Fruit fly (Drosophila melanogaster): ENCODE measurements around the gene Bet5.

Gene Bet5

DNA sequence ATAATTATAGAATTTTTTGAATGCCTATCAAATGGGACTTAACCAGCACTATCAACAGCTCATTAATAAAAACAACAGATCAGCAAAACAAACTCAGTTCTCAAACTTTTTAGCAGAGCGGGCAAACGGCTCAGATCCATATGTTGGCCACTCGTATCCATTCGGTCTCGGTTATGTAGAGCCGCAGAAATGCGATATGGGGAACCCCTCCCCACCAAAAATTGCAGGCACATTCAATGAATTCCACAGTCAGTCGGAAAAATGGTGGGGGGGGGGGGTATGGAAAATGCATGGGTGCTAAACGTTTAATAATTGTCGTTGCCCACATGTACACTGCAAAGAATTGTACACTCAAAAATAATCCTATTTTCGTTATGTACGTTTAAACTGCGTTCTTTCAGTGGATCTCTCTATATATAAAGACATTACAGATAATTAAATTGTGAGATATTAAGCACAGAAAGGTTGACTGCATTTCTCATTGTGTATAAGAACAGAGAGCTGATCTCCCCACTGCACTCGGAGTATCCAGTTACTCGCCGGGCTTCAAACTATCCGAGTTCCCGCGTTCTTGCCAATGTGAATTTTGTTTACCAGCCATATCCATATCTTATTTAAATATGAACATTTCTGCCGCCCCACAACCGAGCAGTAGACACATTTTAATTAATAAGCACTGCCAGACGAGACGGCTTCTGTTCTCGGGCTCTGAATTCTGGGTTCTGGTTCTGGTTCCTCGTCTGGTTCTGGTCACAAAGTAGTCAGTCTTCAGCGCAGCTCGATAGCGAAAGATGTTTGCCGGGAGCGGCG lies 28.5 kb upstream of the Bet5 start, which contains the start of gene CG15529:
Gene CG15529, plus strand, starts transcription at position 760 of the 810 bp plus-strand sequence.
- TF ChIP-seq brk (GFP tag; optimal IDR thresholded peaks at IDR 0.05) (no peak), ey (GFP tag; optimal IDR thresholded peaks at IDR 0.05) (peak; percentile 26), foxo (GFP tag; optimal IDR thresholded peaks at IDR 0.05) (peak in 1 of 2 experiments; percentile 1), HLH106 (tag; optimal IDR thresholded peaks at IDR 0.05) (peak; percentile 39), psq (GFP tag; optimal IDR thresholded peaks at IDR 0.05) (no peak), h (GFP tag; optimal IDR thresholded peaks at IDR 0.05) (peak; percentile 57), dsf (GFP tag; optimal IDR thresholded peaks at IDR 0.05; ENCODE audit: borderline replicate concordance) (no peak), rgr (GFP tag; optimal IDR thresholded peaks at IDR 0.05) (peak; percentile 30), Rel (GFP tag; optimal IDR thresholded peaks at IDR 0.05) (no peak), Rel (tag; optimal IDR thresholded peaks at IDR 0.05) (peak; percentile 11), sage (GFP tag; optimal IDR thresholded peaks at IDR 0.05) (no peak)

DNA sequence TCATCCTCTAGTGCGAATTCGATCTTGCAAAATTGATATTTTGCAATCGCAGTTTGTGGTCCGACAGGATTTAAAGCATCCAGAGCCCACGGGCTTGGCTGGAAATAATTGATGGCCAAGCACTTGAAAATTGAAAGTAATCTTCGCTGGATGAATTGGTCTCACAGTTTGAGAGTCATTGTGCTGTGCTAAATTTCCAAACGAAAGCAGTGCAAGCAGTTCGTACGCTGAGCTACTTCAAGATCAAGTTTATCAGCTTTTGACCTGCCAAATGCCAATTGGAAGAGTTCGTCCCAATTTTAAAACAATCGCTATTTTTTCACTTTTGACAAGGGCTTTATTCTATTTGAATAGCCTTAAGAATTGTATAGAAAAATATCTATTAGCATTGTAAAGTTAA lies 26.2 kb upstream of the Bet5 start:
- TF ChIP-seq dmrt93B (GFP tag; optimal IDR thresholded peaks at IDR 0.05) (no peak), Myc (optimal IDR thresholded peaks at IDR 0.05) (peak; percentile 34)

DNA sequence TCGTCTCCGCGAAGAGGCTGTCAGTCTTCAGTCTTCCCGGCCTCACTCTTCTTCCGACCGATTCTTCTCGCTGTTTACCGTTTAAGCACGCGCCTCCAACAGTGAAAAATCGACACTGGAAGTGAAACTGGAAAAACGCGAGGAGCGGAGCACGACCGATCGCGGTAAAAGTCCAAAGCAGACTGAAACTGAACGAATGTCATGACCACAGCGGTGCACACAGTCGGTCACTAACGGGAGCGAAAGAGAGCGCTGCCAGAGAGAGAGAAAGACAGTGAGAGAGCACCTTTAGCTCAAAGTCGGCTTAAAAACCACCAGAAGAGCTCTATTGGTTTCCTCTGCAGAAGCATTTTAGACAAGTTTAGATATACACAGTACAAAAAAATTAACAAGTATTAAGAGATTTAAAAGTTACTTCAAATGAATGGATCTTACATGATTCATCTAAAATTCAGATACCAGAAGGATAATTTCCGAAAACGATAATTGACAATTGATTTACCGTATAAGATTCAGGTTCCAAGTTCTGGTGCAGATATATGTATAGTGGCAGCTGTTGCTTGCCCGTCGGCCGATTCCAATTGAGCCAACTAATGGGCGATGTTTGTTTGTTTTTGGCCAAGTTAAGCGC lies 19.6 kb upstream of the Bet5 start, which contains the start of gene CG11498:
Gene CG11498, minus strand, starts transcription at position 162 of the 631 bp plus-strand sequence.
- TF ChIP-seq Dif (GFP tag; optimal IDR thresholded peaks at IDR 0.05; ENCODE audit: partially characterized antibody) (peak; percentile 44), dl (GFP tag; optimal IDR thresholded peaks at IDR 0.05; ENCODE audit: insufficient read depth in 1 of 2, partially characterized antibody in 2 of 2) (peak; percentile 4 to 32), fru (GFP tag; optimal IDR thresholded peaks at IDR 0.05) (peak; percentile 15), foxo (GFP tag; optimal IDR thresholded peaks at IDR 0.05) (no peak)

DNA sequence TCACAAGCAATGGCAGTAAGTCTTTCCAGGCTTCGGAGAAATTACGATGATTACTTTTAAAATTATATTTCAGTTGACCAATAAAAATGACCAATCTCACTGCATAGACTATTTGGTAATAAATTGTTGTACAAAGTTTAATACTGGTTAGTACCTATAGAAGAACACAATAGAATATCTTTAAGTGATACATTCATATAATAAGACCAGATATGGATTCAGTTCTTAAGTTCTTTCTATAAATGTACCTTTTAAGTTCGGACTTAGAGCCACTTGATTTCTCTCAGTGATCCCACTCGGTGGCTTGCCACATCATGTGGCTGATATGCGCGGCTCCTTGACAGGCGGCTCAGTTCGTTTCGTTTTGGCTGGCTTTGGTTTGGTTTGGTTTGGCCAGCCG lies 16.8 kb upstream of the Bet5 start:
- no peak for TF ChIP-seq Hr78 (GFP tag; optimal IDR thresholded peaks at IDR 0.05)
- TF ChIP-seq Myc (optimal IDR thresholded peaks at IDR 0.05) = no peak
- no peak for TF ChIP-seq foxo (GFP tag; optimal IDR thresholded peaks at IDR 0.05)
- TF ChIP-seq fru (GFP tag; optimal IDR thresholded peaks at IDR 0.05) = no peak
- no peak for TF ChIP-seq Rel (GFP tag; optimal IDR thresholded peaks at IDR 0.05)
- no peak for TF ChIP-seq Rel (tag; optimal IDR thresholded peaks at IDR 0.05)
- TF ChIP-seq HLH106 (tag; optimal IDR thresholded peaks at IDR 0.05) = no peak
- no peak for TF ChIP-seq tai (GFP tag; optimal IDR thresholded peaks at IDR 0.05)
- no peak for TF ChIP-seq dsf (GFP tag; optimal IDR thresholded peaks at IDR 0.05; ENCODE audit: borderline replicate concordance)
- no peak for TF ChIP-seq Jra (GFP tag; optimal IDR thresholded peaks at IDR 0.05)
- TF ChIP-seq woc (GFP tag; optimal IDR thresholded peaks at IDR 0.05) = no peak
- TF ChIP-seq Dfd (GFP tag; optimal IDR thresholded peaks at IDR 0.05) = no peak
- TF ChIP-seq usp (GFP tag; optimal IDR thresholded peaks at IDR 0.05) = no peak
- no peak for TF ChIP-seq dl (GFP tag; optimal IDR thresholded peaks at IDR 0.05; ENCODE audit: insufficient read depth in 1 of 2, partially characterized antibody in 2 of 2)
- no peak for TF ChIP-seq lola (GFP tag; optimal IDR thresholded peaks at IDR 0.05)

DNA sequence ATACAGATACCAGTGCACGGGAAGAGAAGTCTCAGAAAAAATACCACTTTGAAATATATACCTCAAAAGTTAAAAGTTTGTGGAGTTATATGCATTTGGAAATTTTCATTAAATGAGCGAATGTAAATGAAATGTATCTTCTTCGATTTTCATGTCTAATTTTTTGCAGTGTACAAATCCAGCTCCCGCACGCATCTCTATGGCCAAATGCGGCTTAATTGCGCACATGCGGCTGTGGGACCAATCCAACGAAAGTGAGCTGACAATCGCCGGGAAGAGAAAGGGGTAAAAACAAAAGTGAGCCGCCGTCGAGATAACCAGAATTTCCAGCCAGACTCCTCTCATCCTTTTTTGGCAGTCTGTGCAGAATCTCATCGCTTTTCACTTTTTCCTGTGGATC lies 15.9 kb upstream of the Bet5 start:
- TF ChIP-seq foxo (GFP tag; optimal IDR thresholded peaks at IDR 0.05) = peak in 1 of 2 experiments; percentile 22
- TF ChIP-seq fru (GFP tag; optimal IDR thresholded peaks at IDR 0.05) = peak; percentile 15
- TF ChIP-seq Hr83 (GFP tag; optimal IDR thresholded peaks at IDR 0.05; ENCODE audit: poor library complexity, severe bottlenecking) = no peak
- TF ChIP-seq h (GFP tag; optimal IDR thresholded peaks at IDR 0.05) = peak; percentile 15

DNA sequence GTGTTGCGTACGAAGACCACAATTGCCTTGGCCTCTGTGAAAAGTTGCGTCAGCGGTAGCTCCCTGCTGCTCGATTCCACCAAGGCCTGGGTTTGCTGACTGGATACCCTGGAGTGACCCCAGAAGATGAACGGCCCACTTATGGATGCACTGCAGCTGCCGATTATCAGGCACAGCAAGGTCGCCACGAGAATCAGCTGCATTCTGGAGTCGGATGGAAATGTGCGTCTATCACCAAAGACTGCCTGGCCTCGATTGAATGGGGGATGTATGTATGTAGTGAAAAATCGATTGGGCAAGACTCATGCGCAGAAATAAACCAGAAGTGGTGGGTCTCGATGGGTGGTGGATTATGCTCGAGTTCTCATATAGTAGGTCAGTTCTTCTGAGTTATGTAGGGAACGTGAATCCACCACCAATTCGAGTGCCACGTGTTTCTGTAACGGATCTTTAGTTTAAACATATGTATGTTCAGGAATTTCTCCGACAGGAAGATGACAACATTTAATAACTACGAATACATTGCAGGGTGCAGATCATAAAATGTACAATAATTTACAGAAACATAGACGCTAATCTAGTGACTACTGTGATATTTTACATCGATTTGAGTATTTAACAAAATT lies 13.8 kb upstream of the Bet5 start, which contains the start of gene VhaAC45RP:
Gene VhaAC45RP, minus strand, starts transcription at position 261 of the 626 bp plus-strand sequence.
- TF ChIP-seq dl (GFP tag; optimal IDR thresholded peaks at IDR 0.05; ENCODE audit: insufficient read depth in 1 of 2, partially characterized antibody in 2 of 2) (no peak), usp (GFP tag; optimal IDR thresholded peaks at IDR 0.05) (no peak), Mio (GFP tag; optimal IDR thresholded peaks at IDR 0.05) (no peak), psq (GFP tag; optimal IDR thresholded peaks at IDR 0.05) (no peak), foxo (GFP tag; optimal IDR thresholded peaks at IDR 0.05) (no peak), Dif (GFP tag; optimal IDR thresholded peaks at IDR 0.05; ENCODE audit: partially characterized antibody) (no peak), sv (GFP tag; optimal IDR thresholded peaks at IDR 0.05) (no peak), h (GFP tag; optimal IDR thresholded peaks at IDR 0.05) (no peak), Sp1 (GFP tag; optimal IDR thresholded peaks at IDR 0.05) (no peak), pan (optimal IDR thresholded peaks at IDR 0.05) (no peak), Hr83 (GFP tag; optimal IDR thresholded peaks at IDR 0.05; ENCODE audit: poor library complexity, severe bottlenecking) (no peak), Hr78 (GFP tag; optimal IDR thresholded peaks at IDR 0.05) (no peak), Dfd (GFP tag; optimal IDR thresholded peaks at IDR 0.05) (no peak), HLH106 (tag; optimal IDR thresholded peaks at IDR 0.05) (no peak), dsf (GFP tag; optimal IDR thresholded peaks at IDR 0.05; ENCODE audit: borderline replicate concordance) (no peak), br (GFP tag; optimal IDR thresholded peaks at IDR 0.05) (no peak), Myc (optimal IDR thresholded peaks at IDR 0.05) (no peak), Abd-B (GFP tag; optimal IDR thresholded peaks at IDR 0.05) (no peak), lola (GFP tag; optimal IDR thresholded peaks at IDR 0.05) (no peak), fru (GFP tag; optimal IDR thresholded peaks at IDR 0.05) (no peak)

Measured in whole organism, wandering third instar larva.